Fruit fly (Drosophila melanogaster): Measurements from ENCODE around the gene for.
A peak's percentile ranks its signal among the peaks of the same experiment; 100 is the strongest.

The for gene

DNA sequence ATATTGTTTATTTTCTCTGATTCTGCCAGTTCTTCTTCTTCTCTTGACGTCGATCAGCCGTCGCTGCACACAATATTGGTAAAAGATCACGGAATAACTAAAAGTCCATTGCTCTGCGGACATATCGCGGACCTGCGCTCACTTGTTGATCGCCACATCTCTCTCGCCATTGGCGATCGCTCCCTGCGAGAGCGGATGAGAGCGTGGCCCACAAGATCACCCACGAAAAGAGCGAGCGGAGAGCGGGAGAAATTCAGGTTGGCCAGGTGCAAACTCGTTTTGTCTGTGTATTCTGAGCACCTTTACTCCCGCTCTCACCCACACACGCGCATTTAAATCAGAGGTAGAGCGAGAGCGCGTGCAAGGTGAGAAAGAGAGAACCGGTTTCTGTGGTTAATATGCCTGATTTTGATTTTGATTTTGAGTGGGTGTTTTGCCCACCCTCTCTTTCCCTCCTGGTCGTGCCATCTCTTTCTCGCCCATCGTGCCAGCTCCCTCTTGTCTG, 76.0 kb downstream of the for start, which contains the start of gene sob (continued):
- TF ChIP-seq Awh (GFP tag; IDR thresholded peaks at IDR 0.05), result 0 out of 2 replicates have a peak, but pooled peaks have one; percentile 42
- peak; percentile 20; the same call in 1 of the 2 replicates for TF ChIP-seq klu (GFP tag; IDR thresholded peaks at IDR 0.05)
- TF ChIP-seq gce (GFP tag; IDR thresholded peaks at IDR 0.05), result 0 out of 3 replicates have a peak, but pooled peaks have one; percentile 8
- TF ChIP-seq lov (optimal IDR thresholded peaks at IDR 0.05), result no peak
- TF ChIP-seq lov (GFP tag; IDR thresholded peaks at IDR 0.05), result no peak
- TF ChIP-seq CG7963 (GFP tag; IDR thresholded peaks at IDR 0.05; ENCODE audit: partially characterized antibody), result no peak
- TF ChIP-seq zen2 (GFP tag; IDR thresholded peaks at IDR 0.05; ENCODE audit: partially characterized antibody), result peak; percentile 84
- no peak for TF ChIP-seq CG6254 (GFP tag; optimal IDR thresholded peaks at IDR 0.05)
- 0 out of 3 replicates have a peak, but pooled peaks have one; percentile 16 for TF ChIP-seq HLH4C (GFP tag; IDR thresholded peaks at IDR 0.05; ENCODE audit: partially characterized antibody)
- TF ChIP-seq vvl (GFP tag; IDR thresholded peaks at IDR 0.05), result peak; percentile 53; the same call in 1 of the 2 replicates
- no peak for TF ChIP-seq CG4707 (GFP tag; optimal IDR thresholded peaks at IDR 0.05)
- TF ChIP-seq odd (GFP tag; optimal IDR thresholded peaks at IDR 0.05), result peak; percentile 75
- 0 out of 2 replicates have a peak, but pooled peaks have one; percentile 9 for TF ChIP-seq NFAT (GFP tag; IDR thresholded peaks at IDR 0.05)
- no peak for TF ChIP-seq H15 (GFP tag; IDR thresholded peaks at IDR 0.05)
- no peak for TF ChIP-seq CG4617 (GFP tag; optimal IDR thresholded peaks at IDR 0.05; ENCODE audit: borderline replicate concordance)
- TF ChIP-seq Bdp1 (GFP tag; optimal IDR thresholded peaks at IDR 0.05), result no peak
- no peak for TF ChIP-seq croc (GFP tag; conservative IDR thresholded peaks at IDR 0.05)
- TF ChIP-seq CG32767 (GFP tag; IDR thresholded peaks at IDR 0.05), result peak; percentile 17; the same call in 1 of the 2 replicates
- TF ChIP-seq mirr (GFP tag; optimal IDR thresholded peaks at IDR 0.05), result peak; percentile 53
- no peak for TF ChIP-seq Fer1 (GFP tag; optimal IDR thresholded peaks at IDR 0.05)
- no peak for TF ChIP-seq CG11504 (tag; optimal IDR thresholded peaks at IDR 0.05)
- no peak for TF ChIP-seq gsb (GFP tag; IDR thresholded peaks at IDR 0.05)
- no peak for TF ChIP-seq Gug (GFP tag; IDR thresholded peaks at IDR 0.05)
- peak; percentile 77 for TF ChIP-seq CG34224 (GFP tag; IDR thresholded peaks at IDR 0.05; ENCODE audit: partially characterized antibody)
- TF ChIP-seq CoRest (tag; optimal IDR thresholded peaks at IDR 0.05), result no peak
- TF ChIP-seq kay (GFP tag; optimal IDR thresholded peaks at IDR 0.05), result no peak
- TF ChIP-seq CG14710 (tag; optimal IDR thresholded peaks at IDR 0.05), result no peak
- TF ChIP-seq grau (tag; optimal IDR thresholded peaks at IDR 0.05), result no peak
- no peak for TF ChIP-seq Stat92E (GFP tag; optimal IDR thresholded peaks at IDR 0.05)
- TF ChIP-seq CG10267 (tag; optimal IDR thresholded peaks at IDR 0.05), result no peak
- TF ChIP-seq CG1602 (GFP tag; optimal IDR thresholded peaks at IDR 0.05), result no peak
- peak; percentile 38; the same call in 1 of the 2 replicates for TF ChIP-seq Rfx (GFP tag; IDR thresholded peaks at IDR 0.05)
- peak; percentile 80 for TF ChIP-seq Dll (GFP tag; IDR thresholded peaks at IDR 0.05; ENCODE audit: partially characterized antibody)
- no peak for TF ChIP-seq CG14667 (GFP tag; IDR thresholded peaks at IDR 0.05)
- TF ChIP-seq ab (GFP tag; optimal IDR thresholded peaks at IDR 0.05), result no peak
- no peak for TF ChIP-seq bcd (GFP tag; optimal IDR thresholded peaks at IDR 0.05)
- TF ChIP-seq CG33213 (GFP tag; optimal IDR thresholded peaks at IDR 0.05), result no peak
- TF ChIP-seq CG4730 (GFP tag; IDR thresholded peaks at IDR 0.05), result no peak
- TF ChIP-seq eve (GFP tag; optimal IDR thresholded peaks at IDR 0.05), result no peak
- TF ChIP-seq CG4424 (GFP tag; optimal IDR thresholded peaks at IDR 0.05), result no peak
- TF ChIP-seq ken (GFP tag; IDR thresholded peaks at IDR 0.05), result no peak
- peak; percentile 100 for TF ChIP-seq yki (optimal IDR thresholded peaks at IDR 0.05)
- TF ChIP-seq CG6791 (GFP tag; IDR thresholded peaks at IDR 0.05; ENCODE audit: partially characterized antibody), result 0 out of 3 replicates have a peak, but pooled peaks have one; percentile 52
- no peak for TF ChIP-seq HHEX (GFP tag; optimal IDR thresholded peaks at IDR 0.05)
- no peak for TF ChIP-seq CG14050 (GFP tag; IDR thresholded peaks at IDR 0.05)
- no peak for TF ChIP-seq CG10147 (GFP tag; optimal IDR thresholded peaks at IDR 0.05)
- no peak for TF ChIP-seq CG3163 (GFP tag; optimal IDR thresholded peaks at IDR 0.05)
- TF ChIP-seq Ssrp (tag; optimal IDR thresholded peaks at IDR 0.05), result no peak
- TF ChIP-seq Chrac-16 (GFP tag; optimal IDR thresholded peaks at IDR 0.05), result no peak
- TF ChIP-seq Poxn (GFP tag; IDR thresholded peaks at IDR 0.05), result no peak
- TF ChIP-seq sisA (GFP tag; IDR thresholded peaks at IDR 0.05), result no peak
